Worm (Caenorhabditis elegans): ENCODE results near the gene W09D10.5.

The W09D10.5 gene

DNA sequence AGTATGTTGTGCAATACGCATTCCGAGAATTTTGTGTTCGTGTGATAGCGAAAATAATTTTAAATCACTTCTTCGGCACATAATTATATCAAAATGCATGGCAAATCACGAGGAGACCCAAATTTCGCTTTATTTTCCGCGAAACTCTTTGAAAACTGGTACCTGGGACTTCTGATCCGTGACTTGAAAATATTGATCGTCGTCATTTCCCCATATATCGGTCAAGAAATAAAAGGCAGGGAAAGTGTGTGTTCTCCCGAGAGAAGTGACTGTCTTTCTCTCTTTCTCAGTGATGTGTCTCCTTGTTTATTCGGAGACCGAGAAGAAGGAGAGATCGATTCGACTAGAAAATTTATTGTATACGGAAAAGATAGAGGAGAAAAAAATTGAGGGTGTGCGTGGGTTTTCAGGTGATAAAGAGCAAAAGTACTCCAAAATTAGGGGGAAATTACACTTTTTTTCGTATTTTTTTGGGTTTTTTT is at the start of gene W09D10.5 (continued):
- TF ChIP-seq rpc-1 (optimal IDR thresholded peaks at IDR 0.05) (no peak), rpc-1 (tag; optimal IDR thresholded peaks at IDR 0.05) (no peak), Y56A3A.18 (GFP tag; IDR thresholded peaks at IDR 0.05) (peak; percentile 63; the same call in 1 of the 2 replicates), akir-1 (GFP tag; optimal IDR thresholded peaks at IDR 0.05) (no peak), zim-3 (tag; optimal IDR thresholded peaks at IDR 0.05) (peak; percentile 78), lin-40 (tag; optimal IDR thresholded peaks at IDR 0.05) (peak; percentile 60), unc-130 (GFP tag; optimal IDR thresholded peaks at IDR 0.05) (no peak), nhr-90 (tag; optimal IDR thresholded peaks at IDR 0.05) (peak; percentile 45), hsf-1 (GFP tag; IDR thresholded peaks at IDR 0.05) (peak; percentile 56; the same call in 1 of the 2 replicates), dox-1 (GFP tag; IDR thresholded peaks at IDR 0.05) (peak; percentile 62; the same call in 1 of the 2 replicates), attf-5 (GFP tag; optimal IDR thresholded peaks at IDR 0.05) (no peak), F55B11.4 (tag; optimal IDR thresholded peaks at IDR 0.05; ENCODE audit: borderline replicate concordance, insufficient read depth) (no peak), unc-62 (GFP tag; optimal IDR thresholded peaks at IDR 0.05) (no peak), sptf-2 (GFP tag; optimal IDR thresholded peaks at IDR 0.05) (no peak), ztf-3 (GFP tag; optimal IDR thresholded peaks at IDR 0.05) (no peak), T26A5.8 (tag; optimal IDR thresholded peaks at IDR 0.05) (no peak), pha-4 (tag; optimal IDR thresholded peaks at IDR 0.05) (peak; percentile 63), F39B2.1 (GFP tag; IDR thresholded peaks at IDR 0.05) (no peak), dpff-1 (tag; optimal IDR thresholded peaks at IDR 0.05) (no peak), ztf-18 (tag; optimal IDR thresholded peaks at IDR 0.05) (peak; percentile 16), ceh-100 (GFP tag; IDR thresholded peaks at IDR 0.05) (peak; percentile 20; the same call in 1 of the 2 replicates), F23B12.7 (tag; optimal IDR thresholded peaks at IDR 0.05; ENCODE audit: insufficient read depth) (no peak), B0019.2 (GFP tag; conservative IDR thresholded peaks at IDR 0.05) (no peak), zfh-2 (GFP tag; conservative IDR thresholded peaks at IDR 0.05) (no peak), him-1 (tag; optimal IDR thresholded peaks at IDR 0.05) (no peak), mcd-1 (GFP tag; IDR thresholded peaks at IDR 0.05) (no peak; the same call in 1 of the 2 replicates), let-607 (tag; optimal IDR thresholded peaks at IDR 0.05) (no peak), C06A6.2 (GFP tag; conservative IDR thresholded peaks at IDR 0.05) (no peak; the same call in 1 of the 2 replicates), gei-17 (GFP tag; optimal IDR thresholded peaks at IDR 0.05) (peak; percentile 15), attf-3 (GFP tag; conservative IDR thresholded peaks at IDR 0.05) (no peak)

DNA sequence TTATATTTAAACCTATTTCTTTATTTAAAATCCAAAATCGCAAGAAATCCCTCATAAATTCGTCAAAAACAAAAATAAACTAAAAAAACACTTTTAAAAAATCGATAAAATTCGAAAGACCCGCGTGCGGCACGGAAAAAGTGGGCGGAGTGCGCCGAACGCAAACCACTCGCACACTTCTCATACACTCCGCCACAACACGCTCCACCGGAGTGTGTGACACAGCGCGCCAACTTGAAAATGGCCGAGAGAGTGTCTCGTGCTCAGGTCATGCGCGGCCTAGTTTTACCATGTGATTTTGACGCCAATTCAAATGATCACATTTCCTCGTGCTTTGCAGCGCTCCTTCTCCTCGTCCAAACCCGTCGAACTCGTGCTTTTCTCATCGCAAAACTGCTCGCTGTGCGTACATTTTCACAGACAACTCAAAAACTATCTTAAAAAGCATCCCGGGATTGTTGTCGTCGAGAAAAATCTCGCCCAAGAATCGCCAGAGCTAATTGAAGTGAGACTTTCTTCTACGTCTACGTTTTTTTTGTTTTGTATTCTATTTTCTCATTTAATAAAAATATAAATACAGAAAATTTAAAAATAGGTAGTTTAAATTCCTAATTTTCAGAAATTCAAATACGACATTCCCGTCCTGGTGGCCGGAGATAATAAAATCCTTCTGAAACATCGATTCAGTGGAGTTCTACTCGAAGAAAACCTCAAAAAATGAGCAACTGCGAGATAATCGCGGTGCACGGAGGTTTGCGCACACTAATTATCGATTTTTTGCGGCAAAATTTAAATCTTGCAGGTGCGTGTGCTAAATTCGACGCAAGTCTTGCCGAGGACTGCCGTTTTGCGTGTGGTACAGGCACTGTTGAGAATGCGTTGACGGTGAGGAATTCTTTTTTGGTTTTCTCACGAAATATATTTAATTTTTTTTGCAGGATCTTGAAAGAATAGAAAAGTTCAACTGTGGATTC is 48.0 kb upstream of the W09D10.5 start, which contains the start of gene tasp-1:
tasp-1 (plus strand) TSS at position 258 of the 974 bp plus-strand sequence.
- TF ChIP-seq F22D6.2 (tag; optimal IDR thresholded peaks at IDR 0.05): peak; percentile 96
- peak; percentile 100 for TF ChIP-seq ekl-4 (GFP tag; IDR thresholded peaks at IDR 0.05)
- TF ChIP-seq aptf-2 (GFP tag; conservative IDR thresholded peaks at IDR 0.05): peak; percentile 94
- peak; percentile 96 for TF ChIP-seq hmg-1.2 (GFP tag; IDR thresholded peaks at IDR 0.05)
- peak; percentile 100 for TF ChIP-seq somi-1 (GFP tag; optimal IDR thresholded peaks at IDR 0.05)
- TF ChIP-seq ceh-79 (tag; optimal IDR thresholded peaks at IDR 0.05): peak; percentile 99
- peak; percentile 99 for TF ChIP-seq F10E7.11 (tag; optimal IDR thresholded peaks at IDR 0.05)
- peak; percentile 98 for TF ChIP-seq unc-130 (GFP tag; optimal IDR thresholded peaks at IDR 0.05)
- TF ChIP-seq dox-1 (GFP tag; IDR thresholded peaks at IDR 0.05): peak; percentile 100
- peak; percentile 92; the same call in 1 of the 2 replicates for TF ChIP-seq aptf-3 (GFP tag; IDR thresholded peaks at IDR 0.05)
- TF ChIP-seq efl-1 (GFP tag; optimal IDR thresholded peaks at IDR 0.05): peak; percentile 99
- no peak for TF ChIP-seq ama-1 (optimal IDR thresholded peaks at IDR 0.05)
- peak; percentile 61 to 86 for TF ChIP-seq ama-1 (GFP tag; optimal IDR thresholded peaks at IDR 0.05)
- TF ChIP-seq let-607 (tag; optimal IDR thresholded peaks at IDR 0.05): peak; percentile 96 to 97
- peak; percentile 53 for TF ChIP-seq rpc-1 (optimal IDR thresholded peaks at IDR 0.05)
- peak; percentile 8 for TF ChIP-seq rpc-1 (tag; optimal IDR thresholded peaks at IDR 0.05)
- TF ChIP-seq nhr-80 (tag; optimal IDR thresholded peaks at IDR 0.05): peak; percentile 100
- peak; percentile 98 for TF ChIP-seq die-1 (tag; optimal IDR thresholded peaks at IDR 0.05)
- TF ChIP-seq akir-1 (GFP tag; optimal IDR thresholded peaks at IDR 0.05): peak; percentile 96
- TF ChIP-seq Y53F4B.3 (GFP tag; IDR thresholded peaks at IDR 0.05): peak; percentile 94
- peak; percentile 99 for TF ChIP-seq bed-2 (GFP tag; IDR thresholded peaks at IDR 0.05)
- peak; percentile 96 for TF ChIP-seq egrh-3 (GFP tag; IDR thresholded peaks at IDR 0.05)
- peak; percentile 100 for TF ChIP-seq zfh-2 (GFP tag; conservative IDR thresholded peaks at IDR 0.05)

Data from whole organism, young adult.